Worm (Caenorhabditis elegans) whole organism, L4 larva: ENCODE results near the gene T24E12.2.
A peak's percentile ranks its signal among the peaks of the same experiment; 100 is the strongest.

ENCODE experiments used
- F10B5.3 ChIP-seq: sonication (generic microtip); optimal IDR thresholded peaks from 2 replicates; lab custom pipeline; 2016; ENCODE audit warnings: mild to moderate bottlenecking, missing genetic modification characterization, missing compliant biosample characterization
- F26F4.8 ChIP-seq: fragments of 200-800 bp; sonication (Bioruptor generic); conservative IDR thresholded peaks from 2 replicates; pipeline ENCODE4 v1.3.6; 2022; ENCODE audit warnings: missing genetic modification characterization, missing compliant biosample characterization
- F44E2.7 ChIP-seq: fragments of 200-800 bp; sonication (Bioruptor generic); IDR thresholded peaks from 2 replicates; pipeline ENCODE4 v2.1.2; 2022; ENCODE audit warnings: missing genetic modification characterization, missing compliant biosample characterization
- F49E8.2 ChIP-seq: sonication (generic microtip); optimal IDR thresholded peaks from 2 replicates; lab custom pipeline; 2016; ENCODE audit warnings: missing compliant biosample characterization, mild to moderate bottlenecking, missing genetic modification characterization, borderline replicate concordance
- R02D3.7 ChIP-seq: fragments of 150-350 bp; sonication (generic microtip); optimal IDR thresholded peaks from 3 replicates; lab custom pipeline; 2014; ENCODE audit warnings: missing biosample characterization, missing genetic modification characterization
- T20F7.1 ChIP-seq: fragments of 200-800 bp; sonication (Bioruptor generic); optimal IDR thresholded peaks from 2 replicates; lab custom pipeline; 2018; ENCODE audit warnings: mild to moderate bottlenecking, missing genetic modification characterization, missing compliant biosample characterization
- T26A8.4 ChIP-seq: fragments of 200-800 bp; sonication (Bioruptor generic); IDR thresholded peaks from 2 replicates; pipeline ENCODE4 v1.3.6; 2022; ENCODE audit warnings: missing genetic modification characterization, missing compliant biosample characterization
- Y105C5A.15 ChIP-seq: fragments of 200-800 bp; sonication (Bioruptor generic); IDR thresholded peaks from 2 replicates; pipeline ENCODE4 v1.3.6; 2022; ENCODE audit warnings: missing genetic modification characterization, missing compliant biosample characterization
- Y5F2A.4 ChIP-seq: fragments of 200-800 bp; sonication (Bioruptor generic); optimal IDR thresholded peaks from 2 replicates; lab custom pipeline; 2018; ENCODE audit warnings: mild to moderate bottlenecking, missing genetic modification characterization, missing compliant biosample characterization
- ZK337.2 ChIP-seq: fragments of 200-800 bp; sonication (Bioruptor generic); IDR thresholded peaks from 2 replicates; pipeline ENCODE4 v1.3.6; 2022; ENCODE audit warnings: missing genetic modification reagents, missing genetic modification characterization, missing compliant biosample characterization
- ZK546.5 ChIP-seq, 2 experiments: sonication (generic microtip); optimal IDR thresholded peaks; 2 replicates each; lab custom pipeline; 2017; ENCODE audit warnings: missing biosample characterization in 2 of 2, missing genetic modification characterization in 2 of 2
- aha-1 ChIP-seq: fragments of 150-350 bp; peaks from one replicate; lab custom pipeline; 2014; ENCODE audit warnings: missing biosample characterization, missing genetic modification characterization
- ama-1 ChIP-seq: fragments of 150-350 bp; optimal IDR thresholded peaks from 2 replicates; lab custom pipeline; 2014; ENCODE audit warnings: inconsistent platforms, mixed read lengths
- ceh-32 ChIP-seq: sonication (generic microtip); optimal IDR thresholded peaks from 2 replicates; lab custom pipeline; 2016; ENCODE audit warnings: mild to moderate bottlenecking, missing genetic modification characterization, missing compliant biosample characterization; ENCODE audit not compliant: poor library complexity
- ceh-44 ChIP-seq: fragments of 200-800 bp; sonication (Bioruptor generic); IDR thresholded peaks from 2 replicates; pipeline ENCODE4 v1.3.6; 2022; ENCODE audit warnings: missing genetic modification reagents, missing genetic modification characterization, missing compliant biosample characterization
- ceh-62 ChIP-seq: sonication (generic microtip); optimal IDR thresholded peaks from 2 replicates; lab custom pipeline; 2017; ENCODE audit warnings: missing biosample characterization, missing genetic modification characterization
- ceh-82 ChIP-seq: sonication (generic microtip); optimal IDR thresholded peaks from 2 replicates; lab custom pipeline; 2017; ENCODE audit warnings: missing biosample characterization, missing genetic modification characterization
- ctbp-1 ChIP-seq: fragments of 200-800 bp; sonication (Bioruptor generic); IDR thresholded peaks from 2 replicates; pipeline ENCODE4 v1.3.6; 2022; ENCODE audit warnings: missing genetic modification reagents, missing genetic modification characterization, missing compliant biosample characterization
- daf-12 ChIP-seq: fragments of 150-350 bp; optimal IDR thresholded peaks from 2 replicates; lab custom pipeline; 2014; ENCODE audit warnings: missing biosample characterization, missing genetic modification reagents, missing genetic modification characterization
- daf-16 ChIP-seq, 3 experiments: sonication (generic microtip); optimal IDR thresholded peaks; 2 replicates each; lab custom pipeline; 2016 to 2017; ENCODE audit warnings: missing genetic modification characterization in 3 of 3, missing genetic modification reagents in 3 of 3, mild to moderate bottlenecking in 2 of 3, missing compliant biosample characterization in 2 of 3, missing biosample characterization in 1 of 3, moderate library complexity in 1 of 3
- dmd-6 ChIP-seq: fragments of 200-800 bp; sonication (Bioruptor generic); IDR thresholded peaks from 2 replicates; pipeline ENCODE4 v1.3.6; 2022; ENCODE audit warnings: missing genetic modification reagents, missing genetic modification characterization, missing compliant biosample characterization
- dmd-9 ChIP-seq: fragments of 200-800 bp; sonication (Bioruptor generic); IDR thresholded peaks from 2 replicates; pipeline ENCODE4 v1.3.6; 2022; ENCODE audit warnings: missing genetic modification reagents, missing genetic modification characterization, missing compliant biosample characterization
- dpl-1 ChIP-seq: fragments of 150-350 bp; optimal IDR thresholded peaks from 2 replicates; lab custom pipeline; 2014; ENCODE audit warnings: missing biosample characterization, missing genetic modification reagents, missing genetic modification characterization
- hlh-30 ChIP-seq: sonication (generic microtip); optimal IDR thresholded peaks from 2 replicates; lab custom pipeline; 2017; ENCODE audit warnings: antibody characterized with exemption, mild to moderate bottlenecking, missing genetic modification characterization, missing compliant biosample characterization; ENCODE audit not compliant: insufficient read depth
- hmg-1.1 ChIP-seq: fragments of 200-800 bp; sonication (Bioruptor generic); IDR thresholded peaks from 2 replicates; pipeline ENCODE4 v1.3.6; 2022; ENCODE audit warnings: missing genetic modification reagents, missing genetic modification characterization, missing compliant biosample characterization
- lin-15B ChIP-seq: fragments of 150-350 bp; sonication (generic microtip); optimal IDR thresholded peaks from 3 replicates; lab custom pipeline; 2014; ENCODE audit warnings: missing biosample characterization, missing genetic modification characterization
- lin-38 ChIP-seq: fragments of 200-800 bp; sonication (Bioruptor generic); IDR thresholded peaks from 2 replicates; pipeline ENCODE4 v1.3.6; 2022; ENCODE audit warnings: missing genetic modification reagents, missing genetic modification characterization, missing compliant biosample characterization
- lir-3 ChIP-seq: sonication (generic microtip); optimal IDR thresholded peaks from 2 replicates; lab custom pipeline; 2016; ENCODE audit warnings: mild to moderate bottlenecking, missing genetic modification characterization, missing compliant biosample characterization
- madf-5 ChIP-seq, 2 experiments: fragments of 200-800 bp; sonication (Bioruptor generic); IDR thresholded peaks; 2 replicates each; pipeline ENCODE4 v1.3.6; 2022; ENCODE audit warnings: missing compliant biosample characterization in 2 of 2, missing genetic modification characterization in 2 of 2
- mep-1 ChIP-seq: fragments of 150-350 bp; sonication (generic microtip); optimal IDR thresholded peaks from 3 replicates; lab custom pipeline; 2014; ENCODE audit warnings: missing biosample characterization, missing genetic modification characterization
- mxl-2 ChIP-seq: fragments of 200-800 bp; sonication (Bioruptor generic); conservative IDR thresholded peaks from 2 replicates; pipeline ENCODE4 v1.3.6; 2022; ENCODE audit warnings: missing genetic modification reagents, missing genetic modification characterization, missing compliant biosample characterization
- mxl-3 ChIP-seq: fragments of 200-800 bp; sonication (Bioruptor generic); optimal IDR thresholded peaks from 2 replicates; lab custom pipeline; 2018; ENCODE audit warnings: mild to moderate bottlenecking, missing genetic modification characterization, missing compliant biosample characterization
- nhr-10 ChIP-seq: fragments of 150-350 bp; optimal IDR thresholded peaks from 2 replicates; lab custom pipeline; 2014; ENCODE audit warnings: missing biosample characterization, missing genetic modification characterization
- nhr-11 ChIP-seq: fragments of 150-350 bp; optimal IDR thresholded peaks from 2 replicates; lab custom pipeline; 2014; ENCODE audit warnings: missing biosample characterization, missing genetic modification characterization
- nhr-41 ChIP-seq: fragments of 200-800 bp; sonication (Bioruptor generic); IDR thresholded peaks from 2 replicates; pipeline ENCODE4 v1.3.6; 2022; ENCODE audit warnings: missing genetic modification reagents, missing genetic modification characterization, missing compliant biosample characterization
- nhr-42 ChIP-seq: fragments of 200-800 bp; sonication (Bioruptor generic); IDR thresholded peaks from 2 replicates; pipeline ENCODE4 v1.3.6; 2022; ENCODE audit warnings: missing genetic modification characterization, missing compliant biosample characterization
- nhr-48 ChIP-seq: sonication (generic microtip); optimal IDR thresholded peaks from 2 replicates; lab custom pipeline; 2016; ENCODE audit warnings: mild to moderate bottlenecking, missing genetic modification characterization, missing compliant biosample characterization
- nhr-6 ChIP-seq: fragments of 150-350 bp; optimal IDR thresholded peaks from 2 replicates; lab custom pipeline; 2014; ENCODE audit warnings: missing biosample characterization, missing genetic modification characterization
- nhr-76 ChIP-seq: fragments of 150-350 bp; optimal IDR thresholded peaks from 2 replicates; lab custom pipeline; 2014; ENCODE audit warnings: missing biosample characterization, missing genetic modification characterization
- nhr-77 ChIP-seq: fragments of 150-350 bp; optimal IDR thresholded peaks from 2 replicates; lab custom pipeline; 2014; ENCODE audit warnings: missing biosample characterization, missing genetic modification characterization
- php-3 ChIP-seq: fragments of 200-800 bp; sonication (Bioruptor generic); IDR thresholded peaks from 2 replicates; pipeline ENCODE4 v1.3.6; 2022; ENCODE audit warnings: missing genetic modification reagents, missing genetic modification characterization, missing compliant biosample characterization
- pqm-1 ChIP-seq: sonication (generic microtip); optimal IDR thresholded peaks from 2 replicates; lab custom pipeline; 2017; ENCODE audit warnings: missing biosample characterization, missing genetic modification characterization
- saeg-2 ChIP-seq: fragments of 200-800 bp; sonication (Bioruptor generic); IDR thresholded peaks from 2 replicates; pipeline ENCODE4 v1.3.6; 2022; ENCODE audit warnings: missing genetic modification reagents, missing genetic modification characterization, missing compliant biosample characterization
- snpc-4 ChIP-seq: fragments of 150-350 bp; optimal IDR thresholded peaks from 2 replicates; lab custom pipeline; 2014; ENCODE audit warnings: missing biosample characterization, missing genetic modification characterization
- spr-1 ChIP-seq: sonication (generic microtip); optimal IDR thresholded peaks from 2 replicates; lab custom pipeline; 2016; ENCODE audit warnings: mild to moderate bottlenecking, missing genetic modification characterization, missing compliant biosample characterization
- tag-97 ChIP-seq: fragments of 200-800 bp; sonication (Bioruptor generic); IDR thresholded peaks from 2 replicates; pipeline ENCODE4 v1.3.6; 2022; ENCODE audit warnings: missing genetic modification characterization, missing compliant biosample characterization
- unc-62 ChIP-seq, 3 experiments: fragments of 150-350 bp in 1 of 3; sonication (generic microtip); optimal IDR thresholded peaks in 2 of 3; peaks in 1 of 3; 1 replicate in 1 of 3; 2 replicates in 2 of 3; lab custom pipeline; 2014 to 2017; ENCODE audit warnings: missing biosample characterization in 3 of 3, missing genetic modification characterization in 3 of 3, missing genetic modification reagents in 3 of 3, missing genotype in 1 of 3
- vab-7 ChIP-seq: fragments of 200-800 bp; sonication (Bioruptor generic); IDR thresholded peaks from 2 replicates; pipeline ENCODE4 v1.3.6; 2022; ENCODE audit warnings: missing genetic modification reagents, missing genetic modification characterization, missing compliant biosample characterization
- zag-1 ChIP-seq: fragments of 150-350 bp; optimal IDR thresholded peaks from 2 replicates; lab custom pipeline; 2014; ENCODE audit warnings: missing biosample characterization, missing genetic modification characterization
- zfp-3 ChIP-seq: fragments of 200-800 bp; sonication (Bioruptor generic); conservative IDR thresholded peaks from 2 replicates; pipeline ENCODE4 v1.3.6; 2022; ENCODE audit warnings: missing genetic modification reagents, missing genetic modification characterization, missing compliant biosample characterization
- zip-11 ChIP-seq: fragments of 200-800 bp; sonication (Bioruptor generic); IDR thresholded peaks from 2 replicates; pipeline ENCODE4 v1.3.6; 2022; ENCODE audit warnings: missing genetic modification characterization, missing compliant biosample characterization
- zip-2 ChIP-seq: fragments of 150-350 bp; optimal IDR thresholded peaks from 2 replicates; lab custom pipeline; 2014; ENCODE audit warnings: missing biosample characterization, missing genetic modification characterization
- ztf-11 ChIP-seq: fragments of 150-350 bp; optimal IDR thresholded peaks from 2 replicates; lab custom pipeline; 2014; ENCODE audit warnings: missing biosample characterization, missing genetic modification characterization

T24E12.2 gene

ce11 chrII:3786538-3786937, 3.8 kb downstream of the T24E12.2 start (continued):
- no peak for TF ChIP-seq ceh-44 (GFP tag; lab: Robert Waterston, UW)
- TF ChIP-seq ctbp-1 (GFP tag; lab: Robert Waterston, UW) = no peak
- no peak for TF ChIP-seq F26F4.8 (GFP tag; lab: Robert Waterston, UW)
- no peak for TF ChIP-seq lin-38 (GFP tag; lab: Robert Waterston, UW)
- TF ChIP-seq nhr-76 (tag; lab: Kevin White, UChicago) = no peak
- TF ChIP-seq daf-16 (GFP tag; optimal IDR thresholded peaks at IDR 0.05; lab: Kevin White, UChicago) = peak in 1 of 2 experiments; percentile 23
- peak; percentile 96 for TF ChIP-seq daf-16 (tag; optimal IDR thresholded peaks at IDR 0.05; lab: Kevin White, UChicago)
- TF ChIP-seq nhr-6 (tag; lab: Kevin White, UChicago) = peak; percentile 100
- no peak for TF ChIP-seq ama-1 (lab: Kevin White, UChicago)
- no peak for TF ChIP-seq Y5F2A.4 (GFP tag; lab: Kevin White, UChicago)
- no peak for TF ChIP-seq saeg-2
- TF ChIP-seq tag-97 = no peak
- TF ChIP-seq F44E2.7 = no peak
- TF ChIP-seq zip-11 (GFP tag; lab: Robert Waterston, UW) = no peak
- TF ChIP-seq hmg-1.1 (GFP tag; lab: Robert Waterston, UW) = no peak
- TF ChIP-seq Y105C5A.15 (GFP tag; lab: Robert Waterston, UW) = no peak
- no peak for TF ChIP-seq aha-1 (tag; lab: Kevin White, UChicago)
- TF ChIP-seq dmd-9 = no peak
- TF ChIP-seq lin-15B (tag; lab: Kevin White, UChicago) = no peak
- TF ChIP-seq zfp-3 = no peak
- TF ChIP-seq T26A8.4 (GFP tag; lab: Robert Waterston, UW) = no peak
- TF ChIP-seq nhr-42 (GFP tag; lab: Robert Waterston, UW) = 0 out of 2 replicates have a peak, but pooled peaks have one; percentile 18
- no peak for TF ChIP-seq T20F7.1
- peak; percentile 70 to 98 for TF ChIP-seq unc-62 (GFP tag; optimal IDR thresholded peaks at IDR 0.05 in 1 of 2; lab: Kevin White, UChicago)
- no peak for TF ChIP-seq unc-62 (tag; optimal IDR thresholded peaks at IDR 0.05; lab: Kevin White, UChicago)
- no peak for TF ChIP-seq ceh-62 (tag; lab: Kevin White, UChicago)
- TF ChIP-seq F10B5.3 (tag; lab: Kevin White, UChicago) = no peak
- TF ChIP-seq zip-2 (tag; lab: Kevin White, UChicago) = no peak
- no peak for TF ChIP-seq ZK337.2 (GFP tag; lab: Robert Waterston, UW)
- no peak for TF ChIP-seq ztf-11 (tag; lab: Kevin White, UChicago)
- peak; percentile 98 for TF ChIP-seq dmd-6
- no peak for TF ChIP-seq ceh-32 (tag; lab: Kevin White, UChicago)
- no peak for TF ChIP-seq dpl-1 (GFP tag; lab: Kevin White, UChicago)
- TF ChIP-seq nhr-10 (tag; lab: Kevin White, UChicago) = no peak
- no peak for TF ChIP-seq vab-7 (GFP tag; lab: Robert Waterston, UW)
- no peak for TF ChIP-seq mxl-2
- no peak for TF ChIP-seq daf-12 (tag; lab: Kevin White, UChicago)
- TF ChIP-seq F49E8.2 (tag; lab: Kevin White, UChicago) = no peak
- peak; percentile 100 for TF ChIP-seq php-3 (GFP tag; lab: Robert Waterston, UW)
- TF ChIP-seq mxl-3 (GFP tag; lab: Kevin White, UChicago) = peak; percentile 50
- TF ChIP-seq lir-3 (tag; lab: Kevin White, UChicago) = no peak
- TF ChIP-seq nhr-77 (tag; lab: Kevin White, UChicago) = peak; percentile 97
- no peak for TF ChIP-seq nhr-11 (tag; lab: Kevin White, UChicago)
- no peak for TF ChIP-seq ceh-82 (tag; lab: Kevin White, UChicago)
- TF ChIP-seq madf-5 (GFP tag; IDR thresholded peaks at IDR 0.05; lab: Robert Waterston, UW) = no peak
- no peak for TF ChIP-seq snpc-4
- no peak for TF ChIP-seq ZK546.5 (tag; optimal IDR thresholded peaks at IDR 0.05; lab: Kevin White, UChicago)
- no peak for TF ChIP-seq spr-1 (tag; lab: Kevin White, UChicago)
- TF ChIP-seq mep-1 (tag; lab: Kevin White, UChicago) = no peak
- no peak for TF ChIP-seq nhr-48
- peak; percentile 100 for TF ChIP-seq pqm-1 (tag; lab: Kevin White, UChicago)
- no peak for TF ChIP-seq hlh-30
- TF ChIP-seq R02D3.7 (tag; lab: Kevin White, UChicago) = no peak
- TF ChIP-seq nhr-41 = no peak
- no peak for TF ChIP-seq zag-1 (tag; lab: Kevin White, UChicago)
